Worm (Caenorhabditis elegans) whole organism, young adult: ENCODE results near the gene C26B2.8.

Experiments
- B0019.2 ChIP-seq: fragments of 200-800 bp; sonication (Bioruptor generic); conservative IDR thresholded peaks from 2 replicates; pipeline ENCODE4 v1.3.6; 2022; ENCODE audit warnings: missing genetic modification reagents, missing genetic modification characterization, missing compliant biosample characterization
- F10E7.11 ChIP-seq: sonication (generic microtip); optimal IDR thresholded peaks from 2 replicates; lab custom pipeline; 2017; ENCODE audit warnings: mild to moderate bottlenecking, missing genetic modification characterization, moderate library complexity, missing compliant biosample characterization
- F33H1.4 ChIP-seq: fragments of 200-800 bp; sonication (Bioruptor generic); IDR thresholded peaks from 2 replicates; pipeline ENCODE4 v1.3.6; 2022; ENCODE audit warnings: missing genetic modification reagents, missing genetic modification characterization, missing compliant biosample characterization
- F37B4.10 ChIP-seq: fragments of 200-800 bp; sonication (Bioruptor generic); IDR thresholded peaks from 2 replicates; pipeline ENCODE4 v1.3.6; 2022; ENCODE audit warnings: missing genetic modification characterization, missing compliant biosample characterization
- F55B11.4 ChIP-seq: sonication (generic microtip); optimal IDR thresholded peaks from 2 replicates; lab custom pipeline; 2016; ENCODE audit warnings: missing compliant biosample characterization, missing genetic modification characterization, borderline replicate concordance; ENCODE audit not compliant: insufficient read depth
- K11D2.4 ChIP-seq: fragments of 200-800 bp; sonication (Bioruptor generic); IDR thresholded peaks from 2 replicates; pipeline ENCODE4 v1.3.6; 2022; ENCODE audit warnings: missing genetic modification reagents, missing genetic modification characterization, missing compliant biosample characterization
- K12H6.12 ChIP-seq: fragments of 200-800 bp; sonication (Bioruptor generic); optimal IDR thresholded peaks from 2 replicates; lab custom pipeline; 2018; ENCODE audit warnings: mild to moderate bottlenecking, missing genetic modification characterization, missing compliant biosample characterization
- T26A5.8 ChIP-seq: sonication (generic microtip); optimal IDR thresholded peaks from 2 replicates; lab custom pipeline; 2016; ENCODE audit warnings: missing genetic modification characterization, missing compliant biosample characterization
- Y56A3A.18 ChIP-seq: fragments of 200-800 bp; sonication (Bioruptor generic); IDR thresholded peaks from 2 replicates; pipeline ENCODE4 v1.3.6; 2022; ENCODE audit warnings: missing genetic modification reagents, missing genetic modification characterization, missing compliant biosample characterization
- atf-7 ChIP-seq: sonication (generic microtip); optimal IDR thresholded peaks from 2 replicates; lab custom pipeline; 2017; ENCODE audit warnings: mild to moderate bottlenecking, missing genetic modification characterization, missing compliant biosample characterization
- attf-3 ChIP-seq: fragments of 200-800 bp; sonication (Bioruptor generic); conservative IDR thresholded peaks from 2 replicates; pipeline ENCODE4 v1.3.6; 2022; ENCODE audit warnings: missing genetic modification reagents, missing genetic modification characterization, missing compliant biosample characterization
- bed-2 ChIP-seq: fragments of 200-800 bp; sonication (Bioruptor generic); IDR thresholded peaks from 2 replicates; pipeline ENCODE4 v1.3.6; 2022; ENCODE audit warnings: missing genetic modification reagents, missing genetic modification characterization, missing compliant biosample characterization
- cebp-1 ChIP-seq, 2 experiments: fragments of 200-800 bp in 1 of 2; sonication (Bioruptor generic) in 1 of 2; sonication (generic microtip) in 1 of 2; IDR thresholded peaks in 1 of 2; optimal IDR thresholded peaks in 1 of 2; 2 replicates each; pipeline versions ENCODE4 v1.3.6 to Lab custom; 2017 to 2022; ENCODE audit warnings: missing compliant biosample characterization in 2 of 2, missing genetic modification characterization in 2 of 2, mild to moderate bottlenecking in 1 of 2, missing genetic modification reagents in 1 of 2, moderate library complexity in 1 of 2
- ceh-27 ChIP-seq: fragments of 200-800 bp; sonication (Bioruptor generic); optimal IDR thresholded peaks from 2 replicates; lab custom pipeline; 2018; ENCODE audit warnings: mild to moderate bottlenecking, missing genetic modification characterization, moderate library complexity, missing compliant biosample characterization
- ceh-58 ChIP-seq: fragments of 200-800 bp; sonication (Bioruptor generic); IDR thresholded peaks from 2 replicates; pipeline ENCODE4 v1.3.6; 2022; ENCODE audit warnings: missing genetic modification characterization, missing compliant biosample characterization
- ceh-79 ChIP-seq: sonication (generic microtip); optimal IDR thresholded peaks from 2 replicates; lab custom pipeline; 2017; ENCODE audit warnings: mild to moderate bottlenecking, missing genetic modification characterization, missing compliant biosample characterization
- die-1 ChIP-seq: sonication (generic microtip); optimal IDR thresholded peaks from 2 replicates; lab custom pipeline; 2016; ENCODE audit warnings: missing genotype, mild to moderate bottlenecking, missing genetic modification characterization, missing compliant biosample characterization
- egrh-3 ChIP-seq: fragments of 200-800 bp; sonication (Bioruptor generic); IDR thresholded peaks from 2 replicates; pipeline ENCODE4 v1.3.6; 2022; ENCODE audit warnings: missing genetic modification reagents, missing genetic modification characterization, missing compliant biosample characterization
- him-1 ChIP-seq: sonication (generic microtip); optimal IDR thresholded peaks from 2 replicates; lab custom pipeline; 2016; ENCODE audit warnings: missing genotype, missing genetic modification reagents, missing genetic modification characterization, missing compliant biosample characterization
- hmg-1.2 ChIP-seq: fragments of 200-800 bp; sonication (Bioruptor generic); IDR thresholded peaks from 2 replicates; pipeline ENCODE4 v1.3.6; 2022; ENCODE audit warnings: missing genetic modification reagents, missing genetic modification characterization, missing compliant biosample characterization
- let-607 ChIP-seq, 2 experiments: fragments of 200-800 bp in 1 of 2; sonication (Bioruptor generic) in 1 of 2; sonication (generic microtip) in 1 of 2; optimal IDR thresholded peaks; 2 replicates each; lab custom pipeline; 2016 to 2018; ENCODE audit warnings: mild to moderate bottlenecking in 2 of 2, missing compliant biosample characterization in 2 of 2, missing genetic modification characterization in 2 of 2, moderate library complexity in 2 of 2, missing genotype in 1 of 2
- lin-40 ChIP-seq: sonication (generic microtip); optimal IDR thresholded peaks from 2 replicates; lab custom pipeline; 2016; ENCODE audit warnings: missing genetic modification characterization, mild to moderate bottlenecking, missing compliant biosample characterization, missing genotype, missing genetic modification reagents
- lsy-27 ChIP-seq: sonication (generic microtip); optimal IDR thresholded peaks from 2 replicates; lab custom pipeline; 2017; ENCODE audit warnings: missing genetic modification characterization, mild to moderate bottlenecking, missing compliant biosample characterization, antibody characterized with exemption, missing genotype, borderline replicate concordance; ENCODE audit not compliant: insufficient read depth
- mxl-1 ChIP-seq: sonication (generic microtip); optimal IDR thresholded peaks from 2 replicates; lab custom pipeline; 2016; ENCODE audit warnings: missing genetic modification characterization, missing compliant biosample characterization
- nhr-179 ChIP-seq: sonication (generic microtip); optimal IDR thresholded peaks from 2 replicates; lab custom pipeline; 2016; ENCODE audit warnings: mild to moderate bottlenecking, missing genetic modification characterization, missing compliant biosample characterization
- nhr-27 ChIP-seq: fragments of 200-800 bp; sonication (Bioruptor generic); optimal IDR thresholded peaks from 2 replicates; lab custom pipeline; 2018; ENCODE audit warnings: mild to moderate bottlenecking, missing genetic modification characterization, moderate library complexity, missing compliant biosample characterization
- nhr-80 ChIP-seq: sonication (generic microtip); optimal IDR thresholded peaks from 2 replicates; lab custom pipeline; 2016; ENCODE audit warnings: missing genetic modification characterization, missing compliant biosample characterization
- rcor-1 ChIP-seq: fragments of 200-800 bp; sonication (Bioruptor generic); IDR thresholded peaks from 2 replicates; pipeline ENCODE4 v1.3.6; 2022; ENCODE audit warnings: missing genetic modification reagents, missing genetic modification characterization, missing compliant biosample characterization
- repo-1 ChIP-seq: sonication (generic microtip); optimal IDR thresholded peaks from 2 replicates; lab custom pipeline; 2017; ENCODE audit warnings: mild to moderate bottlenecking, missing genetic modification characterization, missing compliant biosample characterization
- somi-1 ChIP-seq: fragments of 200-800 bp; sonication (Bioruptor generic); optimal IDR thresholded peaks from 2 replicates; lab custom pipeline; 2018; ENCODE audit warnings: mild to moderate bottlenecking, missing genetic modification characterization, missing compliant biosample characterization
- tbx-9 ChIP-seq: sonication (generic microtip); optimal IDR thresholded peaks from 2 replicates; lab custom pipeline; 2016; ENCODE audit warnings: borderline replicate concordance, missing genetic modification characterization, inconsistent platforms, missing compliant biosample characterization
- xnd-1 ChIP-seq: sonication (generic microtip); optimal IDR thresholded peaks from 2 replicates; lab custom pipeline; 2016; ENCODE audit warnings: missing genotype, missing genetic modification reagents, missing genetic modification characterization, missing compliant biosample characterization
- ztf-26 ChIP-seq: sonication (generic microtip); optimal IDR thresholded peaks from 2 replicates; lab custom pipeline; 2017; ENCODE audit warnings: missing genetic modification characterization, missing compliant biosample characterization

C26B2.8 gene

DNA sequence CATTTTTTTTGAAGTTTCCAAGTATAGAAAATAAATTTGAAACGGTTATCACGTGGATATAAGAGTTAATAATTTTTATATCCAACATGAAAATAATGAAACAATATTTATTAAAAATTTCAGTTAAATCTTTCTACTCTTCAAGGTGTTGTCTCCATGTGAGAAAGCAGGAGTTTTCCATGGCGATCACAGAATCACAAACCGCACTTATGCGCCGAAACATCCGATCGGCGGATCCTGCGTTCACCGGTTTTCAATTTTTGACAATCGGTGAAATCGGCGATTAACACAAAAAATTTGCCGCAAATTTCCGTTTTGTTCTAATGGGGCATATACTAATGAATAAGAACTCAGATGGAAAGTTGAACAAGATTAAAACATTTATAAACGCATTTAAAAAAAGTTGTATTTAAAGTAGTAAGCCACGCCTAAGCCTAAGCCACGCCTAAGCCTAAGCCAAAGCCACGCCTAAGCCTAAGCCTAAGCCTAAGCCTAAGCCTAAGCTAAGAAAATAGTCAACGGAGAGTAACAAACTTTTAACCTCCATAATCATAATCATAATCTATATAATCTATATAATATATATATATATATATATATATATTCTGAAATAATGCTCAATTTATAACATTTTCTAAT, 8.2 kb downstream of the C26B2.8 start, which contains the start of gene C26B2.2:
TSS of gene C26B2.2 (minus strand) at position 88 of the 639 bp plus-strand sequence.
- TF ChIP-seq ceh-79 (tag; lab: Kevin White, UChicago) (no peak), somi-1 (GFP tag; lab: Kevin White, UChicago) (no peak), bed-2 (GFP tag; lab: Robert Waterston, UW) (no peak), hmg-1.2 (no peak), K12H6.12 (no peak), F55B11.4 (no peak), ceh-58 (GFP tag; lab: Robert Waterston, UW) (no peak)
- TF ChIP-seq, all 124 proteins: peak for 0

DNA sequence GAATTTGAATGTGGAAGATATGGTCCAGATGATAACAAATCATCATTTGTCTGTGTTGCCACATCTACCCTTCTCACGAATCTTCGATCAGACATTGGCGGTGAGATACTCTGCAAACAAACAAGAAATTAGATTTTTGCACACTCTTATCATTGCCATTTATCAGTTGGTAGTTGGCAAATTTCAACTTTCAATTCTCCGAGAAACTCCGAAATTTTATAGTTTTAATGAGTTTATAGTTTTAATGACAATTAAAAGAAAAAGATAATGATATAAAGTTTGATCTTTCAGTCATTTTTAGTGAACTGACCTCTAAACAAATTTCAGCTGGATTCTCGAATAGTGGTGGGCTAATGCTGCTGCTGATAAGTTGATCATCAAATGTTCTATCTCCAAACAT, 9.9 kb downstream of the C26B2.8 start:
- TF ChIP-seq nhr-80 (tag; lab: Kevin White, UChicago): peak; percentile 48
- no peak for TF ChIP-seq mxl-1 (tag; lab: Kevin White, UChicago)

DNA sequence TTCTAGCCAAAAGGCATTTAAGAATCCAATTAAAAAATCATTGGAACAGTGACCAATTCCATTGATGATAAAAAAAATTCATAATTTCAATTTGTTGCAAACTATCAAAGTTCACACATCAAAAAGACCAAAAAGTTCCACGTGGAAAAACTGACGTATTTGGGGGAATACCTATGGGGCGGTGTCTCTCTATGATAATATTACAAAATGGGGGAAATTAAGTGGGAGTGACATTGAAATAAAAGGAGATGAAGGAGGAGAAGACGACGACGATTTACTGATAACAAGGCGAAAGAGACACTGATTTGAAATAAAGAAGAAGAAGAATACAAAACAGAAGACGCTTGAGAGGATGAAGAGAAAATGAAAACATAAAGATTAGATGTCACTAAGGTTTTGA, 12.4 kb downstream of the C26B2.8 start:
- TF ChIP-seq lin-40 (peak; percentile 17), atf-7 (tag; lab: Kevin White, UChicago) (peak; percentile 21), let-607 (tag; optimal IDR thresholded peaks at IDR 0.05; lab: Kevin White, UChicago) (peak; percentile 63 to 89), nhr-80 (tag; lab: Kevin White, UChicago) (peak; percentile 80), rcor-1 (no peak), nhr-179 (tag; lab: Kevin White, UChicago) (no peak)

DNA sequence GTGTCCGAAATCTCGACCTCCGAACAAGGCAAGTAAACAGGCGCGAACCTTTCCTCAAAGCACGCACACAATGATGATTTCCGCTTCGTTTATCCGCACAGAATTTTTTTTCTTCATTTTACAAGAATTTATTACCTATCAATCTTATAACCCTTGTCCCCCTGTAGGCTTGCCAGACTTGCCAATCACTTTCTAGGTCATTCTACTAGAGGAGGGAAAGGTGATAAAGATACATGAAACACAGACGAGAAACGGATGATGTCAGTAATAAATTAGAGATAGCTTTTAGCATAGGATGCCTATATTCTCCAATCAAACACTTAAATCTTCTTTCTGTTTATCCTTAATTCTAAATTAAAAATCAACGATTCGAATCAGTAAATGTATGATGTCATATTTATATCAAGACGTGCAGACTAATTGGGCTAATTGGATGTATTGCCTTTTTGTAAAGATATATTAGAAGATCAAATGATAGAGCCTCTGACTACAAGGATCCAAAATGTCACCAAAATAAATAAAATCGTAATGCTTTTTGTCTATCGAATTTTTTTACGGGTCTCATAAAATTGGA, 13.4 kb downstream of the C26B2.8 start:
- TF ChIP-seq die-1 (no peak), B0019.2 (GFP tag; lab: Robert Waterston, UW) (no peak), Y56A3A.18 (no peak), ceh-27 (GFP tag; lab: Kevin White, UChicago) (no peak), lsy-27 (no peak), attf-3 (GFP tag; lab: Robert Waterston, UW) (no peak), F33H1.4 (no peak), cebp-1 (GFP tag; IDR thresholded peaks at IDR 0.05; lab: Robert Waterston, UW) (no peak), cebp-1 (tag; optimal IDR thresholded peaks at IDR 0.05; lab: Kevin White, UChicago) (no peak), repo-1 (no peak), lin-40 (no peak), ceh-58 (GFP tag; lab: Robert Waterston, UW) (no peak), T26A5.8 (no peak), him-1 (tag; lab: Kevin White, UChicago) (no peak), F37B4.10 (GFP tag; lab: Robert Waterston, UW) (no peak), nhr-27 (tag; lab: Kevin White, UChicago) (no peak), tbx-9 (tag; lab: Kevin White, UChicago) (no peak), xnd-1 (no peak)

DNA sequence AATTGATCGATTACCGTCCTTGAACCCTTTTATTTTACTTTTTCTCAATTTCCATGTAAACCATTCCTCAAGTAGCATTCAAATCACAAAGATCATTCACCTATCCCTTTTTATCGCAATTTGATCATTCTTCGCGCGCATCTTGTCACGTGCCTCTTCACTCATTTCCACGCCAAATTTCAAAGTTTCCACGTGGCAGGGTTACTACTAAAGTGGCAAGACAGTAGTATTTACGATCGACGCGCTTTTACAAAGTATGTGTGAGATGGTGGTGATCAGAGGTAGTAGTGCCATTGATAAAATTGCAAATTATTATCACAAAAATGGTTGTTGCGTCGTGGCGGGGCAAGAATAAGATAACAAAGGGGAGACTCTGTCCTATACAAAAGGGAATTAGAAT, 14.4 kb downstream of the C26B2.8 start:
- peak; percentile 63 for TF ChIP-seq lin-40
- peak; percentile 71 for TF ChIP-seq nhr-80 (tag; lab: Kevin White, UChicago)
- peak; percentile 86 for TF ChIP-seq somi-1 (GFP tag; lab: Kevin White, UChicago)
- no peak for TF ChIP-seq egrh-3 (GFP tag; lab: Robert Waterston, UW)
- no peak for TF ChIP-seq F10E7.11 (tag; lab: Kevin White, UChicago)
- peak; percentile 84 for TF ChIP-seq ztf-26 (tag; lab: Kevin White, UChicago)
- TF ChIP-seq K11D2.4: 0 out of 2 replicates have a peak, but pooled peaks have one; percentile 16
